Worm (Caenorhabditis elegans) whole organism, L3 larva: ENCODE results near the gene Y76B12C.6.

Experiments
- ceh-82 ChIP-seq: fragments of 150-350 bp; optimal IDR thresholded peaks from 2 replicates; lab custom pipeline; 2014; ENCODE audit warnings: missing biosample characterization, missing genetic modification characterization
- ceh-9 ChIP-seq: sonication (generic microtip); optimal IDR thresholded peaks from 2 replicates; lab custom pipeline; 2018; ENCODE audit warnings: missing biosample characterization, missing genetic modification characterization
- elt-2 ChIP-seq: sonication (generic microtip); optimal IDR thresholded peaks from 2 replicates; lab custom pipeline; 2016; ENCODE audit warnings: missing genetic modification reagents, mild to moderate bottlenecking, missing genetic modification characterization, missing compliant biosample characterization
- mml-1 ChIP-seq: fragments of 150-350 bp; sonication (generic microtip); optimal IDR thresholded peaks from 3 replicates; lab custom pipeline; 2014; ENCODE audit warnings: missing biosample characterization, missing genetic modification characterization
- nhr-77 ChIP-seq: fragments of 150-350 bp; optimal IDR thresholded peaks from 2 replicates; lab custom pipeline; 2014; ENCODE audit warnings: missing biosample characterization, missing genetic modification characterization
- unc-62 ChIP-seq: fragments of 150-350 bp; sonication (generic microtip); optimal IDR thresholded peaks from 4 replicates; lab custom pipeline; 2014; ENCODE audit warnings: missing biosample characterization, missing genetic modification reagents, missing genetic modification characterization

ce11 chrIV:2008920-2009319, 27.7 kb downstream of the Y76B12C.6 start:
- TF ChIP-seq unc-62 (GFP tag; lab: Kevin White, UChicago) = no peak
- no peak for TF ChIP-seq nhr-77 (tag; lab: Kevin White, UChicago)
- TF ChIP-seq mml-1 = no peak
- TF ChIP-seq ceh-82 (tag; lab: Kevin White, UChicago) = no peak
- TF ChIP-seq ceh-9 (tag; lab: Kevin White, UChicago) = no peak
- TF ChIP-seq elt-2 (tag; lab: Kevin White, UChicago) = no peak
